Worm (Caenorhabditis elegans) whole organism, early embryonic: ENCODE measurements around the gene F21C10.4.

Experiments used
- B0310.2 ChIP-seq: sonication (generic microtip); optimal IDR thresholded peaks from 2 replicates; lab custom pipeline; 2016; ENCODE audit warnings: mild to moderate bottlenecking, missing genetic modification characterization, missing compliant biosample characterization
- F13C5.2 ChIP-seq: sonication (generic microtip); optimal IDR thresholded peaks from 2 replicates; lab custom pipeline; 2017; ENCODE audit warnings: mild to moderate bottlenecking, missing genetic modification characterization, inconsistent platforms, missing compliant biosample characterization
- aly-1 ChIP-seq: sonication (generic microtip); optimal IDR thresholded peaks from 2 replicates; lab custom pipeline; 2016; ENCODE audit warnings: missing genetic modification characterization, missing compliant biosample characterization
- ama-1 ChIP-seq: fragments of 150-350 bp; optimal IDR thresholded peaks from 2 replicates; lab custom pipeline; 2014
- ceh-13 ChIP-seq: fragments of 200-800 bp; sonication (Bioruptor generic); optimal IDR thresholded peaks from 2 replicates; lab custom pipeline; 2018; ENCODE audit warnings: mild to moderate bottlenecking, missing genetic modification characterization, missing compliant biosample characterization
- ceh-36 ChIP-seq: sonication (generic microtip); optimal IDR thresholded peaks from 2 replicates; lab custom pipeline; 2016; ENCODE audit warnings: missing genetic modification characterization, inconsistent platforms, missing compliant biosample characterization
- ets-7 ChIP-seq: sonication (generic microtip); optimal IDR thresholded peaks from 2 replicates; lab custom pipeline; 2016; ENCODE audit warnings: missing genotype, missing genetic modification characterization, missing compliant biosample characterization
- flt-1 ChIP-seq: fragments of 200-800 bp; sonication (Bioruptor generic); IDR thresholded peaks from 2 replicates; pipeline ENCODE4 v1.3.6; 2022; ENCODE audit warnings: missing genetic modification characterization, missing compliant biosample characterization
- hmbx-1 ChIP-seq: sonication (generic microtip); optimal IDR thresholded peaks from 2 replicates; lab custom pipeline; 2016; ENCODE audit warnings: mild to moderate bottlenecking, missing genetic modification characterization, missing compliant biosample characterization
- hmg-4 ChIP-seq: fragments of 200-800 bp; sonication (Bioruptor generic); optimal IDR thresholded peaks from 2 replicates; lab custom pipeline; 2018; ENCODE audit warnings: mild to moderate bottlenecking, missing genetic modification characterization, missing compliant biosample characterization
- hnd-1 ChIP-seq: sonication (generic microtip); optimal IDR thresholded peaks from 2 replicates; lab custom pipeline; 2016; ENCODE audit warnings: missing genetic modification characterization, missing compliant biosample characterization
- pes-1 ChIP-seq: fragments of 200-800 bp; sonication (Bioruptor generic); IDR thresholded peaks from 2 replicates; pipeline ENCODE4 v1.3.6; 2022; ENCODE audit warnings: missing genetic modification reagents, missing genetic modification characterization, missing compliant biosample characterization
- scrt-1 ChIP-seq: fragments of 200-800 bp; sonication (Bioruptor generic); IDR thresholded peaks from 2 replicates; pipeline ENCODE4 v1.3.6; 2022; ENCODE audit warnings: missing genetic modification characterization, missing compliant biosample characterization
- sea-1 ChIP-seq: fragments of 200-800 bp; sonication (Bioruptor generic); conservative IDR thresholded peaks from 2 replicates; pipeline ENCODE4 v1.3.6; 2022; ENCODE audit warnings: missing genetic modification characterization, missing compliant biosample characterization
- tbx-11 ChIP-seq: fragments of 200-800 bp; sonication (Bioruptor generic); IDR thresholded peaks from 2 replicates; pipeline ENCODE4 v1.3.6; 2022; ENCODE audit warnings: missing genetic modification characterization, missing compliant biosample characterization
- tbx-37 ChIP-seq: fragments of 200-800 bp; sonication (Bioruptor generic); conservative IDR thresholded peaks from 2 replicates; pipeline ENCODE4 v1.3.6; 2022; ENCODE audit warnings: missing genetic modification reagents, missing genetic modification characterization, missing compliant biosample characterization
- tra-4 ChIP-seq: sonication (generic microtip); optimal IDR thresholded peaks from 2 replicates; lab custom pipeline; 2017; ENCODE audit warnings: missing genetic modification characterization, missing compliant biosample characterization

The F21C10.4 gene

ce11 chrV:9126316-9126715 is at the start of gene F21C10.4:
Gene F21C10.4, plus strand, starts transcription at chrV:9126616.
- TF ChIP-seq ama-1 (lab: Kevin White, UChicago) = no peak
- no peak for TF ChIP-seq hmg-4
- TF ChIP-seq tbx-11 = no peak
- no peak for TF ChIP-seq flt-1 (GFP tag; lab: Robert Waterston, UW)
- TF ChIP-seq ceh-36 (tag; lab: Kevin White, UChicago) = no peak
- no peak for TF ChIP-seq tra-4 (tag; lab: Kevin White, UChicago)
- no peak for TF ChIP-seq ets-7 (tag; lab: Kevin White, UChicago)
- TF ChIP-seq aly-1 = no peak
- TF ChIP-seq tbx-37 (GFP tag; lab: Robert Waterston, UW) = no peak
- no peak for TF ChIP-seq hnd-1
- TF ChIP-seq hmbx-1 = no peak
- no peak for TF ChIP-seq F13C5.2 (tag; lab: Kevin White, UChicago)
- no peak for TF ChIP-seq scrt-1 (GFP tag; lab: Robert Waterston, UW)
- no peak for TF ChIP-seq pes-1 (GFP tag; lab: Robert Waterston, UW)
- TF ChIP-seq B0310.2 (tag; lab: Kevin White, UChicago) = no peak
- TF ChIP-seq ceh-13 (GFP tag; lab: Kevin White, UChicago) = no peak
- TF ChIP-seq sea-1 (GFP tag; lab: Robert Waterston, UW) = no peak

- no peak for TF ChIP-seq ama-1 (lab: Kevin White, UChicago)
- TF ChIP-seq B0310.2 (tag; lab: Kevin White, UChicago) = no peak
- no peak for TF ChIP-seq F13C5.2 (tag; lab: Kevin White, UChicago)
- TF ChIP-seq ceh-36 (tag; lab: Kevin White, UChicago) = no peak
- TF ChIP-seq ceh-13 (GFP tag; lab: Kevin White, UChicago) = no peak
- no peak for TF ChIP-seq pes-1 (GFP tag; lab: Robert Waterston, UW)
- TF ChIP-seq tra-4 (tag; lab: Kevin White, UChicago) = no peak
- TF ChIP-seq scrt-1 (GFP tag; lab: Robert Waterston, UW) = no peak
Measured at ce11 chrV:9078067-9078581, 48.3 kb upstream of the F21C10.4 start.

ce11 chrV:9078815-9079525 is 47.4 kb upstream of the F21C10.4 start:
- TF ChIP-seq F13C5.2 (tag; lab: Kevin White, UChicago) (no peak), tbx-37 (GFP tag; lab: Robert Waterston, UW) (no peak), aly-1 (no peak), hnd-1 (no peak), B0310.2 (tag; lab: Kevin White, UChicago) (no peak), hmg-4 (no peak), ets-7 (tag; lab: Kevin White, UChicago) (no peak)

- no peak for TF ChIP-seq pes-1 (GFP tag; lab: Robert Waterston, UW)
- TF ChIP-seq flt-1 (GFP tag; lab: Robert Waterston, UW) = no peak
- TF ChIP-seq scrt-1 (GFP tag; lab: Robert Waterston, UW) = no peak
- TF ChIP-seq ama-1 (lab: Kevin White, UChicago) = no peak
- TF ChIP-seq sea-1 (GFP tag; lab: Robert Waterston, UW) = no peak
- TF ChIP-seq tbx-37 (GFP tag; lab: Robert Waterston, UW) = no peak
- no peak for TF ChIP-seq F13C5.2 (tag; lab: Kevin White, UChicago)
- TF ChIP-seq tbx-11 = no peak
- TF ChIP-seq tra-4 (tag; lab: Kevin White, UChicago) = no peak
Measured at ce11 chrV:9079965-9080432, 46.4 kb upstream of the F21C10.4 start.

- TF ChIP-seq pes-1 (GFP tag; lab: Robert Waterston, UW) (no peak), hmbx-1 (no peak), B0310.2 (tag; lab: Kevin White, UChicago) (no peak), hmg-4 (no peak), flt-1 (GFP tag; lab: Robert Waterston, UW) (no peak), tbx-11 (no peak), ama-1 (lab: Kevin White, UChicago) (no peak), ets-7 (tag; lab: Kevin White, UChicago) (no peak), ceh-36 (tag; lab: Kevin White, UChicago) (no peak), sea-1 (GFP tag; lab: Robert Waterston, UW) (no peak)
Measured at ce11 chrV:9081410-9081809, 45.0 kb upstream of the F21C10.4 start.

- TF ChIP-seq tbx-11 (no peak), ama-1 (lab: Kevin White, UChicago) (no peak), hmg-4 (no peak), tbx-37 (GFP tag; lab: Robert Waterston, UW) (no peak), ceh-36 (tag; lab: Kevin White, UChicago) (no peak), flt-1 (GFP tag; lab: Robert Waterston, UW) (no peak), ceh-13 (GFP tag; lab: Kevin White, UChicago) (no peak), F13C5.2 (tag; lab: Kevin White, UChicago) (no peak), pes-1 (GFP tag; lab: Robert Waterston, UW) (no peak), hnd-1 (no peak), tra-4 (tag; lab: Kevin White, UChicago) (no peak), aly-1 (no peak), B0310.2 (tag; lab: Kevin White, UChicago) (no peak), scrt-1 (GFP tag; lab: Robert Waterston, UW) (no peak), sea-1 (GFP tag; lab: Robert Waterston, UW) (no peak), hmbx-1 (no peak), ets-7 (tag; lab: Kevin White, UChicago) (no peak)
Measured at ce11 chrV:9082350-9082749, 44.1 kb upstream of the F21C10.4 start.

- no peak for TF ChIP-seq F13C5.2 (tag; lab: Kevin White, UChicago)
- no peak for TF ChIP-seq ceh-13 (GFP tag; lab: Kevin White, UChicago)
- TF ChIP-seq hmbx-1 = no peak
- TF ChIP-seq sea-1 (GFP tag; lab: Robert Waterston, UW) = no peak
- no peak for TF ChIP-seq hnd-1
- no peak for TF ChIP-seq tbx-11
- TF ChIP-seq ets-7 (tag; lab: Kevin White, UChicago) = no peak
- no peak for TF ChIP-seq flt-1 (GFP tag; lab: Robert Waterston, UW)
- TF ChIP-seq tbx-37 (GFP tag; lab: Robert Waterston, UW) = no peak
- TF ChIP-seq hmg-4 = no peak
- TF ChIP-seq ceh-36 (tag; lab: Kevin White, UChicago) = no peak
- no peak for TF ChIP-seq scrt-1 (GFP tag; lab: Robert Waterston, UW)
- TF ChIP-seq ama-1 (lab: Kevin White, UChicago) = no peak
- TF ChIP-seq B0310.2 (tag; lab: Kevin White, UChicago) = no peak
- TF ChIP-seq aly-1 = no peak
- no peak for TF ChIP-seq tra-4 (tag; lab: Kevin White, UChicago)
- no peak for TF ChIP-seq pes-1 (GFP tag; lab: Robert Waterston, UW)
Measured at ce11 chrV:9084252-9084651, 42.2 kb upstream of the F21C10.4 start.
